Fruit fly (Drosophila melanogaster) whole organism, wandering third instar larva: ENCODE data around the gene CG13801.

Experiments used
- Abd-B ChIP-seq: fragments of >200 bp; optimal IDR thresholded peaks from 2 replicates; lab custom pipeline; 2017; ENCODE audit warnings: missing biosample characterization, missing genetic modification characterization
- Dif ChIP-seq: fragments of 200-275, 200-300 bp; sonication (Bioruptor generic); optimal IDR thresholded peaks from 2 replicates; lab custom pipeline; 2018; ENCODE audit warnings: missing biosample characterization, missing genetic modification characterization; ENCODE audit not compliant: partially characterized antibody
- Jra ChIP-seq: sonication (Bioruptor generic); optimal IDR thresholded peaks from 2 replicates; lab custom pipeline; 2016; ENCODE audit warnings: missing biosample characterization, missing genetic modification characterization
- OdsH ChIP-seq: fragments of 200-800 bp; sonication (Bioruptor generic); optimal IDR thresholded peaks from 2 replicates; lab custom pipeline; 2016; ENCODE audit warnings: missing biosample characterization, mild to moderate bottlenecking, missing genetic modification characterization
- dmrt93B ChIP-seq: fragments of 200-800 bp; sonication (Bioruptor generic); optimal IDR thresholded peaks from 2 replicates; lab custom pipeline; 2018; ENCODE audit warnings: missing biosample characterization, mild to moderate bottlenecking, missing genetic modification characterization
- lola ChIP-seq: fragments of >200 bp; optimal IDR thresholded peaks from 2 replicates; lab custom pipeline; 2017; ENCODE audit warnings: missing biosample characterization, missing genetic modification characterization
- pan ChIP-seq: fragments of >200 bp; optimal IDR thresholded peaks from 2 replicates; lab custom pipeline; 2017
- psq ChIP-seq: fragments of 200-800 bp; sonication (Bioruptor generic); optimal IDR thresholded peaks from 3 replicates; lab custom pipeline; 2017; ENCODE audit warnings: missing biosample characterization, mild to moderate bottlenecking, missing genetic modification characterization, moderate library complexity

DNA sequence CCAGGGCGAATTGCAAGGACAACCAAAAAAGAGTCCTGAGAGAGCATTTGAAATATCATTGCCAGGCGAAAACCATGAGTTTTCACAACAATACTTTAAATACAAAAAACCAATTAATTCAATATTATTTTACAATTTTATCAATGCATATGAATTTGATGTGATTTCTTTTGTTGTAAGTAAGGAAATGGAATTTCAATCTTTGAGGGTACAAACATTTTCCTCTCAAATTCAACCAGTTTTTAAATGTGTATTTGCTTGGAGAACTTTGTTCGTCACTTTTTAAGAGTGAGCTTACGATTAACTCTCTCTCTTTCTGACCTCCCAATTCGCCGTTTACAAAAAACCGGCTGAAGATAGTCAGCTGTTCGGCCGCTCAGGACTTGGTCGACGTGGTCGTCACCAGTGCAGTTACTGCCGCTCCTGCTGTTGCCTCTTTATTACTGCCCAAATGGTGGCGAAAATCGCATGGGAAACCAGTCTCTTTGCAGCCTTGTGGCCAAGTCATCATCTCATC lies 51.3 kb downstream of the CG13801 start:
- TF ChIP-seq Jra (no peak), pan (no peak), dmrt93B (GFP tag; lab: Kevin White, UChicago) (peak; percentile 17), Dif (no peak), Abd-B (GFP tag; lab: Kevin White, UChicago) (no peak), OdsH (GFP tag; lab: Kevin White, UChicago) (peak; percentile 74), psq (peak; percentile 57), lola (no peak)
